Fruit fly (Drosophila melanogaster): Measurements from ENCODE around the gene CG31637.

DNA sequence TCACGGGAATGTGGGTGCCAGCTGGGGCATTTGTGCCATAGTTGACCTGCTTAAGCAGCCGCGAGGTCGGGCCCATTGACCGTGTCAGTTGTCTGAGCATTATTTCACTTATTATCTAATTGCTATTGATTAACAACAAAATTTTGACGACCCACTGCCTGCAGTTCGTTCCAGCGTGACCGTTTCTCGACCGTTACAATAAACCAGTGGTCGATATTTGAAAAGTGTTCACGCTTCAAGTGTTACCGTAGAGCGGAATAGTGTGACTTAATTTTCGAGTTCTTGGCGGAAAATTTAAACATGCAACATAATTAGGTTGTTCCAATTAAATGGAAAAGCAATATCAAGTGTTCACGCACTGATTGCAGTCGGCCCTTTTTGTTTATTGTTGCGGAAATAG, 30.9 kb upstream of the CG31637 start, which contains the start of gene HemK1:
- TF ChIP-seq CTCF (optimal IDR thresholded peaks at IDR 0.05) = peak in 1 of 2 experiments; percentile 24
- TF ChIP-seq CG8478 (optimal IDR thresholded peaks at IDR 0.05) = no peak

Measured in S2 (cell line).